Fruit fly (Drosophila melanogaster) whole organism, pupa: Measurements from ENCODE around the gene CG9988.

Experiments used
- CG10348 ChIP-seq: fragments of 200-800 bp; sonication (Bioruptor generic); IDR thresholded peaks from 2 replicates; pipeline ENCODE4 v1.3.6; 2022; ENCODE audit warnings: missing biosample characterization, missing genetic modification characterization
- CG12605 ChIP-seq: fragments of 200-800 bp; sonication (Bioruptor generic); IDR thresholded peaks from 2 replicates; pipeline ENCODE4 v1.3.6; 2022; ENCODE audit warnings: missing biosample characterization, missing genetic modification characterization
- CG17806 ChIP-seq: fragments of 200-800 bp; sonication (Bioruptor generic); optimal IDR thresholded peaks from 2 replicates; lab custom pipeline; 2018; ENCODE audit warnings: missing biosample characterization, mild to moderate bottlenecking, missing genetic modification characterization, moderate library complexity
- CG4496 ChIP-seq: fragments of 200-800 bp; sonication (Bioruptor generic); IDR thresholded peaks from 3 replicates; pipeline ENCODE4 v1.3.6; 2022; ENCODE audit warnings: missing biosample characterization, missing genetic modification characterization
- CG8159 ChIP-seq: fragments of 200-800 bp; sonication (Bioruptor generic); optimal IDR thresholded peaks from 3 replicates; lab custom pipeline; 2018; ENCODE audit warnings: missing biosample characterization, mild to moderate bottlenecking, missing genetic modification characterization, moderate library complexity
- CG8301 ChIP-seq: fragments of 200-800 bp; sonication (Bioruptor generic); optimal IDR thresholded peaks from 2 replicates; lab custom pipeline; 2018; ENCODE audit warnings: missing biosample characterization, mild to moderate bottlenecking, missing genetic modification characterization
- CG9948 ChIP-seq: fragments of 200-800 bp; sonication (Bioruptor generic); optimal IDR thresholded peaks from 2 replicates; lab custom pipeline; 2018; ENCODE audit warnings: missing biosample characterization, mild to moderate bottlenecking, missing genetic modification characterization, moderate library complexity
- D1 ChIP-seq: fragments of 200-800 bp; sonication (Bioruptor generic); optimal IDR thresholded peaks from 2 replicates; lab custom pipeline; 2018; ENCODE audit warnings: missing biosample characterization, mild to moderate bottlenecking, missing genetic modification characterization, moderate library complexity
- EcR ChIP-seq: fragments of 200-800 bp; sonication (Bioruptor generic); optimal IDR thresholded peaks from 3 replicates; lab custom pipeline; 2019; ENCODE audit warnings: missing biosample characterization, missing genetic modification characterization, mild to moderate bottlenecking, moderate library complexity, missing genetic modification reagents
- gl ChIP-seq: fragments of 200-800 bp; sonication (Bioruptor generic); optimal IDR thresholded peaks from 2 replicates; lab custom pipeline; 2018; ENCODE audit warnings: missing biosample characterization, mild to moderate bottlenecking, missing genetic modification characterization

DNA sequence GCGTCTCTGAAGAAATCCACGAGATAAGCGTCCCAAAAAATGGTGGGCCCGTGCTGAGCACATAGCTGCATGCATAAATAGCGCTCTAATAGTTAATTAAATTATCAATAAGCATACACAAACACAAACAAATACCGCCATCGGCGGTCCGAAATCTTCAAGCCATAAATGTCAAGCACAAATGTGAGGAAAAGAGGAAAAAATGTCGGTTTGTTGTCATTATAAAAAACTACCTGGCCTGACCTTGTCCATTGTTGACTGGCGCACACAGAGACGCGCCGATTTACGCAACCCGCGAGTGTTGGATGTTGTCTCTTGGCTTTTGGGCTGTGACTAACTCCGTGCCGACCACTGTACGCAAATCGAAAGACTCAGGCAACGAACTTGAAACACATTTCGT is 51.8 kb downstream of the CG9988 start:
- TF ChIP-seq gl (tag; lab: Kevin White, UChicago) (no peak), CG10348 (GFP tag; lab: Robert Waterston, UW) (no peak), CG17806 (tag; lab: Kevin White, UChicago) (no peak), CG4496 (GFP tag; lab: Robert Waterston, UW) (no peak), CG9948 (tag; lab: Kevin White, UChicago) (no peak), EcR (GFP tag; lab: Kevin White, UChicago) (no peak), D1 (no peak), CG8301 (tag; lab: Kevin White, UChicago) (no peak), CG12605 (no peak), CG8159 (tag; lab: Kevin White, UChicago) (no peak)
